Fruit fly (Drosophila melanogaster) whole organism, embryonic: ENCODE data around the gene Irc.

ENCODE experiments used
- Abd-B ChIP-seq: fragments of 200-800 bp; sonication (Bioruptor generic); optimal IDR thresholded peaks from 2 replicates; lab custom pipeline; 2018; ENCODE audit warnings: missing biosample characterization, mild to moderate bottlenecking, missing genetic modification characterization, moderate library complexity
- Atf6 ChIP-seq: fragments of 200-800 bp; sonication (Bioruptor generic); IDR thresholded peaks from 2 replicates; pipeline ENCODE4 v1.3.6; 2022; ENCODE audit warnings: missing biosample characterization, missing genetic modification characterization
- BEAF-32 ChIP-seq: fragments of 200-800 bp; sonication (Bioruptor generic); optimal IDR thresholded peaks from 3 replicates; lab custom pipeline; 2017; ENCODE audit warnings: missing biosample characterization, missing genetic modification characterization, mild to moderate bottlenecking, moderate library complexity, missing genetic modification reagents
- CG10267 ChIP-seq: fragments of 200-800 bp; sonication (Bioruptor generic); optimal IDR thresholded peaks from 2 replicates; lab custom pipeline; 2018; ENCODE audit warnings: missing biosample characterization, mild to moderate bottlenecking, missing genetic modification characterization, moderate library complexity
- CG10543 ChIP-seq: fragments of 200-800 bp; sonication (Bioruptor generic); optimal IDR thresholded peaks from 3 replicates; lab custom pipeline; 2017; ENCODE audit warnings: missing biosample characterization, mild to moderate bottlenecking, missing genetic modification characterization, moderate library complexity
- CG10565 ChIP-seq: fragments of 200-800 bp; sonication (Bioruptor generic); optimal IDR thresholded peaks from 3 replicates; lab custom pipeline; 2016; ENCODE audit warnings: missing biosample characterization, mild to moderate bottlenecking, missing genetic modification characterization
- CG1233 ChIP-seq: fragments of 200-800 bp; sonication (Bioruptor generic); optimal IDR thresholded peaks from 4 replicates; lab custom pipeline; 2018; ENCODE audit warnings: missing biosample characterization, mild to moderate bottlenecking, missing genetic modification characterization
- CG12391 ChIP-seq: fragments of 200-800 bp; sonication (Bioruptor generic); optimal IDR thresholded peaks from 3 replicates; lab custom pipeline; 2018; ENCODE audit warnings: missing biosample characterization, mild to moderate bottlenecking, missing genetic modification characterization, moderate library complexity
- CG13287 ChIP-seq: fragments of 200-800 bp; sonication (Bioruptor generic); IDR thresholded peaks from 2 replicates; pipeline ENCODE4 v1.3.6; 2022; ENCODE audit warnings: missing biosample characterization, missing genetic modification characterization; ENCODE audit not compliant: partially characterized antibody
- CG15269 ChIP-seq: fragments of 200-800 bp; sonication (Bioruptor generic); optimal IDR thresholded peaks from 2 replicates; lab custom pipeline; 2018; ENCODE audit warnings: missing biosample characterization, mild to moderate bottlenecking, missing genetic modification characterization, moderate library complexity
- CG15601 ChIP-seq: fragments of 200-800 bp; sonication (Bioruptor generic); optimal IDR thresholded peaks from 3 replicates; lab custom pipeline; 2019; ENCODE audit warnings: missing biosample characterization, mild to moderate bottlenecking, missing genetic modification characterization, moderate library complexity
- CG2116 ChIP-seq: fragments of 200-800 bp; sonication (Bioruptor generic); optimal IDR thresholded peaks from 3 replicates; lab custom pipeline; 2018; ENCODE audit warnings: missing biosample characterization, mild to moderate bottlenecking, missing genetic modification characterization
- CG2712 ChIP-seq: fragments of 200-800 bp; optimal IDR thresholded peaks from 3 replicates; lab custom pipeline; 2019; ENCODE audit warnings: missing biosample characterization, mild to moderate bottlenecking, missing genetic modification characterization, moderate library complexity
- CG3281 ChIP-seq: fragments of 200-800 bp; sonication (Bioruptor generic); optimal IDR thresholded peaks from 3 replicates; lab custom pipeline; 2017; ENCODE audit warnings: missing biosample characterization, mild to moderate bottlenecking, missing genetic modification characterization
- CG3847 ChIP-seq: fragments of 200-800 bp; sonication (Bioruptor generic); IDR thresholded peaks from 2 replicates; pipeline ENCODE4 v1.3.6; 2022; ENCODE audit warnings: missing biosample characterization, missing genetic modification characterization
- CG4404 ChIP-seq: fragments of 200-800 bp; sonication (Bioruptor generic); IDR thresholded peaks from 2 replicates; pipeline ENCODE4 v1.3.6; 2022; ENCODE audit warnings: missing biosample characterization, missing genetic modification characterization
- CG6813 ChIP-seq: fragments of 200-800 bp; sonication (Bioruptor generic); optimal IDR thresholded peaks from 2 replicates; lab custom pipeline; 2017; ENCODE audit warnings: missing biosample characterization, missing genetic modification characterization, mild to moderate bottlenecking, moderate library complexity, missing genetic modification reagents
- CG7556 ChIP-seq: fragments of 200-800 bp; sonication (Bioruptor generic); optimal IDR thresholded peaks from 2 replicates; lab custom pipeline; 2017; ENCODE audit warnings: missing biosample characterization, mild to moderate bottlenecking, missing genetic modification characterization
- CG8359 ChIP-seq: fragments of 200-800 bp; sonication (Bioruptor generic); optimal IDR thresholded peaks from 2 replicates; lab custom pipeline; 2017; ENCODE audit warnings: missing biosample characterization, mild to moderate bottlenecking, missing genetic modification characterization, borderline replicate concordance
- CG9727 ChIP-seq: fragments of 200-800 bp; sonication (Bioruptor generic); optimal IDR thresholded peaks from 3 replicates; lab custom pipeline; 2017; ENCODE audit warnings: missing biosample characterization, mild to moderate bottlenecking, missing genetic modification characterization
- D19A ChIP-seq: fragments of 200-800 bp; optimal IDR thresholded peaks from 3 replicates; lab custom pipeline; 2019; ENCODE audit warnings: missing biosample characterization, mild to moderate bottlenecking, missing genetic modification characterization, moderate library complexity
- Dad ChIP-seq: fragments of 200-800 bp; sonication (Bioruptor generic); optimal IDR thresholded peaks from 3 replicates; lab custom pipeline; 2016; ENCODE audit warnings: missing biosample characterization, missing genetic modification characterization
- Ets65A ChIP-seq: fragments of 200-800 bp; sonication (Bioruptor generic); peaks from one replicate; lab custom pipeline; 2016; ENCODE audit warnings: missing biosample characterization, missing genetic modification characterization
- H2.0 ChIP-seq: fragments of 200-800 bp; sonication (Bioruptor generic); IDR thresholded peaks from 2 replicates; pipeline ENCODE4 v1.3.6; 2022; ENCODE audit warnings: missing biosample characterization, missing genetic modification characterization
- HLH4C ChIP-seq: fragments of 200-800 bp; sonication (Bioruptor generic); IDR thresholded peaks from 3 replicates; pipeline ENCODE4 v1.3.6; 2022; ENCODE audit warnings: missing biosample characterization, missing genetic modification characterization; ENCODE audit not compliant: partially characterized antibody
- HmgD ChIP-seq: fragments of 200-800 bp; sonication (Bioruptor generic); optimal IDR thresholded peaks from 3 replicates; lab custom pipeline; 2016; ENCODE audit warnings: missing biosample characterization, missing genetic modification characterization
- Med ChIP-seq: fragments of 200-800 bp; sonication (Bioruptor generic); peaks from one replicate; lab custom pipeline; 2016; ENCODE audit warnings: missing biosample characterization, missing genetic modification characterization, mild to moderate bottlenecking, inconsistent platforms, moderate library complexity
- Pdp1 ChIP-seq, 2 experiments: fragments of 200-800 bp; sonication (Bioruptor generic); optimal IDR thresholded peaks; 3 replicates each; lab custom pipeline; 2016; ENCODE audit warnings: missing biosample characterization in 2 of 2, missing genetic modification characterization in 2 of 2, mild to moderate bottlenecking in 1 of 2, moderate library complexity in 1 of 2
- Usf ChIP-seq: fragments of 200-800 bp; sonication (Bioruptor generic); optimal IDR thresholded peaks from 2 replicates; lab custom pipeline; 2017; ENCODE audit warnings: missing genotype, missing biosample characterization, missing genetic modification characterization
- Xbp1 ChIP-seq: fragments of 200-800 bp; sonication (Bioruptor generic); optimal IDR thresholded peaks from 3 replicates; lab custom pipeline; 2016; ENCODE audit warnings: missing biosample characterization, mild to moderate bottlenecking, missing genetic modification characterization
- bbx ChIP-seq: fragments of 200-800 bp; sonication (Bioruptor generic); IDR thresholded peaks from 2 replicates; pipeline ENCODE4 v1.3.6; 2022; ENCODE audit warnings: missing biosample characterization, missing genetic modification characterization; ENCODE audit not compliant: partially characterized antibody
- bcd ChIP-seq: fragments of 200-800 bp; sonication (Bioruptor generic); optimal IDR thresholded peaks from 2 replicates; lab custom pipeline; 2017; ENCODE audit warnings: missing biosample characterization, mild to moderate bottlenecking, missing genetic modification characterization
- da ChIP-seq: fragments of 200-800 bp; sonication (Bioruptor generic); optimal IDR thresholded peaks from 2 replicates; lab custom pipeline; 2016; ENCODE audit warnings: missing biosample characterization, missing genetic modification characterization
- dati ChIP-seq: fragments of 200-800 bp; sonication (Bioruptor generic); IDR thresholded peaks from 2 replicates; pipeline ENCODE4 v1.3.6; 2022; ENCODE audit warnings: missing biosample characterization, missing genetic modification characterization
- dmrt11E ChIP-seq: fragments of 200-800 bp; sonication (Bioruptor generic); optimal IDR thresholded peaks from 3 replicates; lab custom pipeline; 2018; ENCODE audit warnings: missing biosample characterization, mild to moderate bottlenecking, missing genetic modification characterization, moderate library complexity
- en ChIP-seq: fragments of 200-800 bp; sonication (Bioruptor generic); optimal IDR thresholded peaks from 2 replicates; lab custom pipeline; 2016; ENCODE audit warnings: missing biosample characterization, missing genetic modification characterization
- fd3F ChIP-seq: fragments of 200-800 bp; sonication (Bioruptor generic); optimal IDR thresholded peaks from 2 replicates; lab custom pipeline; 2018; ENCODE audit warnings: missing biosample characterization, mild to moderate bottlenecking, missing genetic modification characterization, moderate library complexity
- ftz-f1 ChIP-seq: fragments of 200-800 bp; sonication (Bioruptor generic); optimal IDR thresholded peaks from 2 replicates; lab custom pipeline; 2016; ENCODE audit warnings: missing biosample characterization, missing genetic modification characterization
- gt ChIP-seq: fragments of 200-800 bp; sonication (Bioruptor generic); IDR thresholded peaks from 2 replicates; pipeline ENCODE4 v1.3.6; 2022; ENCODE audit warnings: missing biosample characterization, missing genetic modification characterization
- her ChIP-seq: fragments of 200-800 bp; sonication (Bioruptor generic); optimal IDR thresholded peaks from 2 replicates; lab custom pipeline; 2016; ENCODE audit warnings: missing biosample characterization, missing genetic modification characterization
- inv ChIP-seq: fragments of 200-800 bp; sonication (Bioruptor generic); IDR thresholded peaks from 2 replicates; pipeline ENCODE4 v1.3.6; 2022; ENCODE audit warnings: missing biosample characterization, missing genetic modification characterization; ENCODE audit not compliant: partially characterized antibody
- kni ChIP-seq: fragments of 200-800 bp; sonication (Bioruptor generic); optimal IDR thresholded peaks from 3 replicates; lab custom pipeline; 2017; ENCODE audit warnings: mild to moderate bottlenecking, missing biosample characterization, missing genetic modification reagents, missing genetic modification characterization
- lola ChIP-seq, 3 experiments: fragments of >200 bp in 2 of 3; fragments of 200-800 bp in 1 of 3; sonication (Bioruptor generic) in 1 of 3; optimal IDR thresholded peaks; 2 replicates each; lab custom pipeline; 2017 to 2019; ENCODE audit warnings: missing biosample characterization in 3 of 3, missing genetic modification characterization in 3 of 3, mild to moderate bottlenecking in 1 of 3, moderate library complexity in 1 of 3
- p53 ChIP-seq: fragments of 200-800 bp; sonication (Bioruptor generic); optimal IDR thresholded peaks from 2 replicates; lab custom pipeline; 2016; ENCODE audit warnings: missing biosample characterization, missing genetic modification characterization
- pzg ChIP-seq: fragments of 200-800 bp; sonication (Bioruptor generic); optimal IDR thresholded peaks from 3 replicates; lab custom pipeline; 2018; ENCODE audit warnings: missing biosample characterization, mild to moderate bottlenecking, missing genetic modification characterization, moderate library complexity
- schlank ChIP-seq: fragments of 200-800 bp; sonication (Bioruptor generic); optimal IDR thresholded peaks from 2 replicates; lab custom pipeline; 2018; ENCODE audit warnings: missing biosample characterization, mild to moderate bottlenecking, missing genetic modification characterization
- ssp ChIP-seq: fragments of 200-800 bp; sonication (Bioruptor generic); IDR thresholded peaks from 2 replicates; pipeline ENCODE4 v1.3.6; 2022; ENCODE audit warnings: missing biosample characterization, missing genetic modification characterization
- stc ChIP-seq: fragments of 200-800 bp; sonication (Bioruptor generic); IDR thresholded peaks from 2 replicates; pipeline ENCODE4 v1.3.6; 2022; ENCODE audit warnings: missing biosample characterization, missing genetic modification characterization

Gene Irc

DNA sequence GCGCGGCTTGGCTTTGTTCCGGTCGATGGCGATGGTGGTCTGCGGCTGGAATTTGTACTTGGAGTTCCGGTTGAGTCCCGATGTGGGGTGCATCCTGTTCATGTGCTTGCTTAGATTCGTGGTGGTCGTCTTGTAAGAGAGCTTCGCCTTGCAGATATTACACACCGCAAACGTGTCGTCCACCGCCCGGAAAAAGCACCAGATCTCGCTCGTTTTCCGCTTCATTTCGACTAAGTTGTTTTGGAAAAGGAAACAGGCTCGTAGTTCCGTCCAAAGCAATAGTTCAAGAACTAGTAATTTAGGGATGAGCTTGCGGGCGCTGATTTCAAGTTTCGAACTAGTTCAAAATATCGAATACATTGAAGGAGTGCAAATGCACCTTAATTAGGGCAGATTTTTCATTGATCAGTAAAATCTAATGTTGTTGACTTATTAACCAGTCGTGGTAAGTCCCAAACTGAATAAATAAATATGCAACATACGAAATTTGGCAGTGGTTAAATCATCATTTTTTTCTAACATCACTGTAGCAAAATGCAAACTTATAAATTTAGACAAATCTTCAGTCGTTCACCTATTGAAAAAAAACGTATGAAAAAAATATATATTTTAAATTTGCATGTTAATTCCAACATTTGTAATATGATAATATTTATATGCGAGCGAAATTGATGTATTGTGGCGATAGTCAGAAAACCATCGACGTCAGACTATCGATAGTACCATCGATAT lies 40.3 kb downstream of the Irc start, which contains the start of the genes bdwf and Patr-1 (continued):
- TF ChIP-seq CG10267 (tag; lab: Kevin White, UChicago) (peak; percentile 44), CG15601 (peak; percentile 33), dmrt11E (tag; lab: Kevin White, UChicago) (no peak), D19A (peak; percentile 15), CG8359 (GFP tag; lab: Kevin White, UChicago) (no peak), CG1233 (GFP tag; lab: Kevin White, UChicago) (peak; percentile 33), Usf (no peak), bbx (GFP tag; lab: Robert Waterston, UW) (peak; percentile 89), CG7556 (GFP tag; lab: Kevin White, UChicago) (no peak), Xbp1 (GFP tag; lab: Kevin White, UChicago) (peak; percentile 11), CG4404 (GFP tag; lab: Robert Waterston, UW) (0 out of 2 replicates have a peak, but pooled peaks have one; percentile 6), gt (GFP tag; lab: Robert Waterston, UW) (no peak), Pdp1 (GFP tag; optimal IDR thresholded peaks at IDR 0.05; lab: Kevin White, UChicago) (peak in 1 of 2 experiments; percentile 17), Abd-B (no peak), CG12391 (tag; lab: Kevin White, UChicago) (peak; percentile 63), CG9727 (peak; percentile 53), H2.0 (no peak), inv (GFP tag; lab: Robert Waterston, UW) (peak; percentile 92), CG3847 (GFP tag; lab: Robert Waterston, UW) (peak; percentile 25; the same call in 1 of the 2 replicates), CG2712 (peak; percentile 32), CG10565 (GFP tag; lab: Kevin White, UChicago) (no peak), bcd (GFP tag; lab: Kevin White, UChicago) (no peak), dati (GFP tag; lab: Robert Waterston, UW) (no peak), CG10543 (peak; percentile 10), HmgD (GFP tag; lab: Kevin White, UChicago) (no peak), en (no peak), BEAF-32 (GFP tag; lab: Kevin White, UChicago) (peak; percentile 95), p53 (GFP tag; lab: Kevin White, UChicago) (no peak), kni (GFP tag; lab: Kevin White, UChicago) (peak; percentile 67), Dad (GFP tag; lab: Kevin White, UChicago) (peak; percentile 9), schlank (tag; lab: Kevin White, UChicago) (no peak), CG3281 (GFP tag; lab: Kevin White, UChicago) (peak; percentile 21), her (GFP tag; lab: Kevin White, UChicago) (no peak), ftz-f1 (GFP tag; lab: Kevin White, UChicago) (no peak), CG15269 (no peak), CG2116 (peak; percentile 78), Atf6 (GFP tag; lab: Robert Waterston, UW) (no peak), ssp (no peak), stc (GFP tag; lab: Robert Waterston, UW) (0 out of 2 replicates have a peak, but pooled peaks have one; percentile 6), fd3F (GFP tag; lab: Kevin White, UChicago) (no peak), Med (GFP tag; lab: Kevin White, UChicago) (peak; percentile 73), pzg (GFP tag; lab: Kevin White, UChicago) (peak; percentile 51), da (GFP tag; lab: Kevin White, UChicago) (no peak), Ets65A (GFP tag; lab: Kevin White, UChicago) (peak; percentile 85), CG13287 (GFP tag; lab: Robert Waterston, UW) (peak; percentile 89), lola (GFP tag; optimal IDR thresholded peaks at IDR 0.05; lab: Kevin White, UChicago) (peak in 1 of 3 experiments; percentile 36), HLH4C (GFP tag; lab: Robert Waterston, UW) (peak; percentile 91), CG6813 (GFP tag; lab: Kevin White, UChicago) (no peak)
